Fruit fly (Drosophila melanogaster): ENCODE data around the gene CG8679.
A peak's percentile ranks its signal among the peaks of the same experiment; 100 is the strongest.

CG8679 gene

DNA sequence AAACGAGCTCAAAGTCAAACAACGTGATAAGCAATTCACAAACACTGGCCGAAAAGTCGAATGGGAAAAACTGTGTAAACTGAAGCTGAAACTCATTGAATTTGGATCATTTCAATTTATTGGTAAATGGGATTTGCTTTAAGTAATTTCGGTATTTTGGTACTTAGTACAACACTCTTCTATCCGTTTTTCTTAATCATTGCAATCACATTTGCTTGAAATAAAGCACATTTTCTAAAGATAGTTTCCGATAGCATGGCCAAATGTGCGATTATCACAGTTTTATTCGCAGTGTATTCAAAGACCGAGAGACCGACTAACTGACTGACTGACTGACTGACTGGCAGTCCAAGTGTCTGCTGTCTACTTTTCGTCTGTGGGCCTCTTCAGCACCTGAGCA, 21.8 kb downstream of the CG8679 start (continued):
- TF ChIP-seq Fer1 (GFP tag; optimal IDR thresholded peaks at IDR 0.05) (peak; percentile 10), br (optimal IDR thresholded peaks at IDR 0.05) (no peak), jing (GFP tag; optimal IDR thresholded peaks at IDR 0.05) (no peak), Lpt (GFP tag; optimal IDR thresholded peaks at IDR 0.05) (no peak), Fer2 (tag; optimal IDR thresholded peaks at IDR 0.05) (no peak), CG10366 (GFP tag; IDR thresholded peaks at IDR 0.05) (no peak), CG18599 (GFP tag; optimal IDR thresholded peaks at IDR 0.05) (peak; percentile 45), CG17328 (GFP tag; IDR thresholded peaks at IDR 0.05) (no peak), E2f2 (GFP tag; IDR thresholded peaks at IDR 0.05) (0 out of 2 replicates have a peak, but pooled peaks have one; percentile 9), CG31365 (tag; optimal IDR thresholded peaks at IDR 0.05) (no peak), CG15269 (tag; optimal IDR thresholded peaks at IDR 0.05) (peak; percentile 8), CoRest (tag; optimal IDR thresholded peaks at IDR 0.05) (peak; percentile 27), rib (GFP tag; IDR thresholded peaks at IDR 0.05) (no peak), nmo (GFP tag; optimal IDR thresholded peaks at IDR 0.05) (peak; percentile 20), Atf-2 (GFP tag; optimal IDR thresholded peaks at IDR 0.05) (no peak), Lim3 (GFP tag; IDR thresholded peaks at IDR 0.05) (no peak), Dad (GFP tag; optimal IDR thresholded peaks at IDR 0.05) (no peak), Xbp1 (GFP tag; optimal IDR thresholded peaks at IDR 0.05) (no peak), CG7556 (GFP tag; optimal IDR thresholded peaks at IDR 0.05) (peak; percentile 11), CG11504 (tag; optimal IDR thresholded peaks at IDR 0.05) (peak; percentile 47), Oli (tag; optimal IDR thresholded peaks at IDR 0.05) (peak; percentile 17), CG12391 (tag; optimal IDR thresholded peaks at IDR 0.05) (no peak), dimm (GFP tag; IDR thresholded peaks at IDR 0.05) (no peak), CG1832 (GFP tag; optimal IDR thresholded peaks at IDR 0.05) (no peak), lola (GFP tag; optimal IDR thresholded peaks at IDR 0.05) (peak in 1 of 3 experiments; percentile 3), CG6654 (GFP tag; optimal IDR thresholded peaks at IDR 0.05) (no peak), CG1603 (tag; optimal IDR thresholded peaks at IDR 0.05) (peak; percentile 13), Adf1 (GFP tag; IDR thresholded peaks at IDR 0.05) (no peak), Myb (GFP tag; optimal IDR thresholded peaks at IDR 0.05) (no peak), Dbx (GFP tag; IDR thresholded peaks at IDR 0.05) (no peak), ash1 (GFP tag; optimal IDR thresholded peaks at IDR 0.05) (no peak), gsb-n (tag; optimal IDR thresholded peaks at IDR 0.05) (no peak), Rx (GFP tag; IDR thresholded peaks at IDR 0.05) (no peak), CG32532 (GFP tag; IDR thresholded peaks at IDR 0.05) (no peak), Nf-YC (tag; optimal IDR thresholded peaks at IDR 0.05) (no peak), Bteb2 (GFP tag; optimal IDR thresholded peaks at IDR 0.05) (no peak), tgo (GFP tag; IDR thresholded peaks at IDR 0.05) (peak; percentile 32; the same call in 1 of the 3 replicates), trh (GFP tag; optimal IDR thresholded peaks at IDR 0.05) (no peak), dpn (GFP tag; optimal IDR thresholded peaks at IDR 0.05) (peak in 1 of 2 experiments; percentile 2), CG2116 (GFP tag; optimal IDR thresholded peaks at IDR 0.05) (no peak), Rfx (GFP tag; IDR thresholded peaks at IDR 0.05) (0 out of 2 replicates have a peak, but pooled peaks have one; percentile 14), Stat92E (GFP tag; optimal IDR thresholded peaks at IDR 0.05) (no peak), HHEX (GFP tag; optimal IDR thresholded peaks at IDR 0.05) (peak; percentile 17), CG9727 (GFP tag; optimal IDR thresholded peaks at IDR 0.05) (peak; percentile 42), CG13894 (tag; optimal IDR thresholded peaks at IDR 0.05) (no peak), CG7745 (tag; optimal IDR thresholded peaks at IDR 0.05) (no peak), Drgx (GFP tag; IDR thresholded peaks at IDR 0.05) (0 out of 2 replicates have a peak, but pooled peaks have one; percentile 32), sim (GFP tag; IDR thresholded peaks at IDR 0.05) (no peak), nerfin-2 (GFP tag; IDR thresholded peaks at IDR 0.05; ENCODE audit: partially characterized antibody) (no peak), vfl (GFP tag; optimal IDR thresholded peaks at IDR 0.05) (no peak), toy (GFP tag; IDR thresholded peaks at IDR 0.05) (no peak)

All from whole organism, embryonic.